Fruit fly (Drosophila melanogaster) whole organism, embryonic: ENCODE data around the gene Indy-2.

Experiments
- Bgb ChIP-seq: fragments of 200-800 bp; sonication (Bioruptor generic); IDR thresholded peaks from 2 replicates; pipeline ENCODE4 v1.3.6; 2022; ENCODE audit warnings: missing biosample characterization, missing genetic modification characterization; ENCODE audit not compliant: partially characterized antibody
- C15 ChIP-seq: fragments of 200-800 bp; sonication (Bioruptor generic); IDR thresholded peaks from 3 replicates; pipeline ENCODE4 v1.3.6; 2022; ENCODE audit warnings: missing biosample characterization, missing genetic modification characterization
- CG10209 ChIP-seq: fragments of 200-800 bp; sonication (Bioruptor generic); optimal IDR thresholded peaks from 3 replicates; lab custom pipeline; 2017; ENCODE audit warnings: missing biosample characterization, mild to moderate bottlenecking, missing genetic modification characterization, missing genetic modification reagents
- CG10267 ChIP-seq: fragments of 200-800 bp; sonication (Bioruptor generic); optimal IDR thresholded peaks from 2 replicates; lab custom pipeline; 2018; ENCODE audit warnings: missing biosample characterization, mild to moderate bottlenecking, missing genetic modification characterization, moderate library complexity
- CG10321 ChIP-seq: fragments of 200-800 bp; sonication (Bioruptor generic); IDR thresholded peaks from 2 replicates; pipeline ENCODE4 v1.3.6; 2022; ENCODE audit warnings: missing biosample characterization, missing genetic modification characterization
- CG11696 ChIP-seq: fragments of 200-800 bp; sonication (Bioruptor generic); IDR thresholded peaks from 2 replicates; pipeline ENCODE4 v1.3.6; 2022; ENCODE audit warnings: missing biosample characterization, missing genetic modification characterization
- CG12659 ChIP-seq: fragments of 200-800 bp; sonication (Bioruptor generic); optimal IDR thresholded peaks from 3 replicates; lab custom pipeline; 2017; ENCODE audit warnings: mild to moderate bottlenecking, missing biosample characterization, missing genetic modification reagents, missing genetic modification characterization
- CG1529 ChIP-seq: fragments of 200-800 bp; sonication (Bioruptor generic); optimal IDR thresholded peaks from 3 replicates; lab custom pipeline; 2018; ENCODE audit warnings: missing biosample characterization, missing genetic modification characterization
- CG18011 ChIP-seq: fragments of 200-800 bp; sonication (Bioruptor generic); optimal IDR thresholded peaks from 2 replicates; lab custom pipeline; 2017; ENCODE audit warnings: missing biosample characterization, missing genetic modification characterization, mild to moderate bottlenecking, moderate library complexity, missing genotype
- CG30403 ChIP-seq: fragments of 200-800 bp; sonication (Bioruptor generic); optimal IDR thresholded peaks from 3 replicates; lab custom pipeline; 2016; ENCODE audit warnings: missing biosample characterization, missing genetic modification characterization
- CG3407 ChIP-seq: fragments of 200-800 bp; sonication (Bioruptor generic); optimal IDR thresholded peaks from 2 replicates; lab custom pipeline; 2018; ENCODE audit warnings: missing biosample characterization, mild to moderate bottlenecking, missing genetic modification characterization
- CG34224 ChIP-seq: fragments of 200-800 bp; sonication (Bioruptor generic); IDR thresholded peaks from 3 replicates; pipeline ENCODE4 v1.3.6; 2022; ENCODE audit warnings: missing biosample characterization, missing genetic modification characterization; ENCODE audit not compliant: partially characterized antibody
- CG3838 ChIP-seq: fragments of 200-800 bp; sonication (Bioruptor generic); optimal IDR thresholded peaks from 3 replicates; lab custom pipeline; 2016; ENCODE audit warnings: missing biosample characterization, missing genetic modification characterization
- CG3847 ChIP-seq: fragments of 200-800 bp; sonication (Bioruptor generic); IDR thresholded peaks from 2 replicates; pipeline ENCODE4 v1.3.6; 2022; ENCODE audit warnings: missing biosample characterization, missing genetic modification characterization
- CG4282 ChIP-seq: fragments of 200-800 bp; sonication (Bioruptor generic); optimal IDR thresholded peaks from 2 replicates; lab custom pipeline; 2016; ENCODE audit warnings: missing biosample characterization, missing genetic modification characterization
- CG5245 ChIP-seq: fragments of 200-800 bp; sonication (Bioruptor generic); optimal IDR thresholded peaks from 3 replicates; lab custom pipeline; 2016; ENCODE audit warnings: missing biosample characterization, missing genetic modification characterization
- CG8359 ChIP-seq: fragments of 200-800 bp; sonication (Bioruptor generic); optimal IDR thresholded peaks from 2 replicates; lab custom pipeline; 2017; ENCODE audit warnings: missing biosample characterization, mild to moderate bottlenecking, missing genetic modification characterization, borderline replicate concordance
- Doc2 ChIP-seq: fragments of 200-800 bp; sonication (Bioruptor generic); IDR thresholded peaks from 2 replicates; pipeline ENCODE4 v1.3.6; 2022; ENCODE audit warnings: missing biosample characterization, missing genetic modification characterization
- Max ChIP-seq: fragments of 200-800 bp; sonication (Bioruptor generic); optimal IDR thresholded peaks from 2 replicates; lab custom pipeline; 2016; ENCODE audit warnings: missing biosample characterization, mild to moderate bottlenecking, missing genetic modification characterization
- Meics ChIP-seq: fragments of 200-800 bp; sonication (Bioruptor generic); optimal IDR thresholded peaks from 2 replicates; lab custom pipeline; 2017; ENCODE audit warnings: missing biosample characterization, mild to moderate bottlenecking, missing genetic modification characterization
- NFAT ChIP-seq: fragments of 200-800 bp; sonication (Bioruptor generic); IDR thresholded peaks from 2 replicates; pipeline ENCODE4 v1.3.6; 2022; ENCODE audit warnings: missing biosample characterization, missing genetic modification characterization
- NK7.1 ChIP-seq: fragments of 200-800 bp; sonication (Bioruptor generic); optimal IDR thresholded peaks from 3 replicates; lab custom pipeline; 2016; ENCODE audit warnings: missing biosample characterization, missing genetic modification characterization
- Nf-YA ChIP-seq: fragments of 200-800 bp; sonication (Bioruptor generic); IDR thresholded peaks from 2 replicates; pipeline ENCODE4 v1.3.6; 2022; ENCODE audit warnings: missing biosample characterization, missing genetic modification characterization
- ac ChIP-seq: fragments of 200-800 bp; sonication (Bioruptor generic); optimal IDR thresholded peaks from 3 replicates; lab custom pipeline; 2017; ENCODE audit warnings: missing biosample characterization, mild to moderate bottlenecking, missing genetic modification characterization
- az2 ChIP-seq: fragments of 200-800 bp; sonication (Bioruptor generic); optimal IDR thresholded peaks from 3 replicates; lab custom pipeline; 2016; ENCODE audit warnings: missing biosample characterization, missing genetic modification characterization
- cad ChIP-seq: fragments of >200 bp; optimal IDR thresholded peaks from 2 replicates; lab custom pipeline; 2017; ENCODE audit warnings: missing biosample characterization, missing genetic modification characterization
- dan ChIP-seq: fragments of 200-800 bp; sonication (Bioruptor generic); IDR thresholded peaks from 2 replicates; pipeline ENCODE4 v1.3.6; 2022; ENCODE audit warnings: missing biosample characterization, missing genetic modification characterization
- danr ChIP-seq: fragments of 200-800 bp; sonication (Bioruptor generic); IDR thresholded peaks from 2 replicates; pipeline ENCODE4 v1.3.6; 2022; ENCODE audit warnings: missing biosample characterization, missing genetic modification characterization
- ewg ChIP-seq: fragments of 200-800 bp; sonication (Bioruptor generic); optimal IDR thresholded peaks from 3 replicates; lab custom pipeline; 2017; ENCODE audit warnings: mild to moderate bottlenecking, missing biosample characterization, missing genetic modification reagents, missing genetic modification characterization
- exex ChIP-seq: fragments of 200-800 bp; sonication (Bioruptor generic); optimal IDR thresholded peaks from 4 replicates; lab custom pipeline; 2018; ENCODE audit warnings: missing biosample characterization, mild to moderate bottlenecking, missing genetic modification characterization, moderate library complexity
- eyg ChIP-seq: fragments of 200-800 bp; sonication (Bioruptor generic); optimal IDR thresholded peaks from 3 replicates; lab custom pipeline; 2016; ENCODE audit warnings: missing biosample characterization, missing genetic modification characterization
- fd102C ChIP-seq: fragments of 200-800 bp; sonication (Bioruptor generic); optimal IDR thresholded peaks from 2 replicates; lab custom pipeline; 2018; ENCODE audit warnings: missing biosample characterization, mild to moderate bottlenecking, missing genetic modification characterization, moderate library complexity
- fd3F ChIP-seq: fragments of 200-800 bp; sonication (Bioruptor generic); optimal IDR thresholded peaks from 2 replicates; lab custom pipeline; 2018; ENCODE audit warnings: missing biosample characterization, mild to moderate bottlenecking, missing genetic modification characterization, moderate library complexity
- fd96Cb ChIP-seq: fragments of 200-800 bp; sonication (Bioruptor generic); optimal IDR thresholded peaks from 2 replicates; lab custom pipeline; 2018; ENCODE audit warnings: missing biosample characterization, mild to moderate bottlenecking, missing genetic modification characterization, moderate library complexity
- gem ChIP-seq: fragments of 200-800 bp; sonication (Bioruptor generic); optimal IDR thresholded peaks from 2 replicates; lab custom pipeline; 2019; ENCODE audit warnings: missing biosample characterization, mild to moderate bottlenecking, missing genetic modification characterization, moderate library complexity
- ham ChIP-seq: fragments of 200-800 bp; sonication (Bioruptor generic); IDR thresholded peaks from 2 replicates; pipeline ENCODE4 v1.3.6; 2022; ENCODE audit warnings: missing biosample characterization, missing genetic modification characterization
- hth ChIP-seq: fragments of >200 bp; optimal IDR thresholded peaks from 2 replicates; lab custom pipeline; 2017; ENCODE audit warnings: inconsistent platforms
- insv ChIP-seq, 2 experiments: fragments of 200-800 bp; sonication (Bioruptor generic); optimal IDR thresholded peaks; 3 replicates each; lab custom pipeline; 2016 to 2018; ENCODE audit warnings: missing biosample characterization in 2 of 2, missing genetic modification characterization in 2 of 2
- lmd ChIP-seq: fragments of 200-800 bp; sonication (Bioruptor generic); IDR thresholded peaks from 2 replicates; pipeline ENCODE4 v1.3.6; 2022; ENCODE audit warnings: missing biosample characterization, missing genetic modification characterization
- lola ChIP-seq, 3 experiments: fragments of >200 bp in 2 of 3; fragments of 200-800 bp in 1 of 3; sonication (Bioruptor generic) in 1 of 3; optimal IDR thresholded peaks; 2 replicates each; lab custom pipeline; 2017 to 2019; ENCODE audit warnings: missing biosample characterization in 3 of 3, missing genetic modification characterization in 3 of 3, mild to moderate bottlenecking in 1 of 3, moderate library complexity in 1 of 3
- nerfin-1 ChIP-seq: fragments of 200-800 bp; sonication (Bioruptor generic); optimal IDR thresholded peaks from 3 replicates; lab custom pipeline; 2019; ENCODE audit warnings: missing biosample characterization, mild to moderate bottlenecking, missing genetic modification characterization, moderate library complexity
- oc ChIP-seq: fragments of 200-800 bp; sonication (Bioruptor generic); optimal IDR thresholded peaks from 2 replicates; lab custom pipeline; 2018; ENCODE audit warnings: missing biosample characterization, mild to moderate bottlenecking, missing genetic modification characterization, moderate library complexity
- pnt ChIP-seq: fragments of 200-800 bp; sonication (Bioruptor generic); optimal IDR thresholded peaks from 3 replicates; lab custom pipeline; 2016; ENCODE audit warnings: missing biosample characterization, missing genetic modification characterization
- run ChIP-seq: fragments of 200-800 bp; sonication (Bioruptor generic); optimal IDR thresholded peaks from 3 replicates; lab custom pipeline; 2018; ENCODE audit warnings: missing biosample characterization, mild to moderate bottlenecking, missing genetic modification characterization
- salm ChIP-seq: fragments of 200-800 bp; sonication (Bioruptor generic); optimal IDR thresholded peaks from 2 replicates; lab custom pipeline; 2018; ENCODE audit warnings: missing biosample characterization, mild to moderate bottlenecking, missing genetic modification characterization
- sob ChIP-seq: fragments of 200-800 bp; sonication (Bioruptor generic); IDR thresholded peaks from 2 replicates; pipeline ENCODE4 v1.3.6; 2022; ENCODE audit warnings: missing biosample characterization, missing genetic modification characterization
- sug ChIP-seq: fragments of 200-800 bp; optimal IDR thresholded peaks from 2 replicates; lab custom pipeline; 2019; ENCODE audit warnings: missing biosample characterization, mild to moderate bottlenecking, missing genetic modification characterization, moderate library complexity
- tio ChIP-seq: fragments of 200-800 bp; sonication (Bioruptor generic); optimal IDR thresholded peaks from 2 replicates; lab custom pipeline; 2017; ENCODE audit warnings: missing biosample characterization, missing genetic modification characterization, inconsistent platforms
- ttk ChIP-seq: fragments of 200-800 bp; sonication (Bioruptor generic); IDR thresholded peaks from 2 replicates; pipeline ENCODE4 v2.1.2; 2022; ENCODE audit warnings: missing biosample characterization, missing genetic modification characterization
- zfh2 ChIP-seq: fragments of 200-800 bp; sonication (Bioruptor generic); optimal IDR thresholded peaks from 2 replicates; lab custom pipeline; 2016; ENCODE audit warnings: missing biosample characterization, missing genetic modification characterization

Gene Indy-2

dm6 chr3R:20021152-20021769 is 21.3 kb upstream of the Indy-2 start, which contains the start of the genes PIG-L and psidin (continued):
- TF ChIP-seq fd3F (GFP tag; lab: Kevin White, UChicago) (peak; percentile 80), hth (lab: Kevin White, UChicago) (no peak), CG3847 (peak; percentile 81), oc (tag; lab: Kevin White, UChicago) (no peak), ewg (GFP tag; lab: Kevin White, UChicago) (peak; percentile 48), CG10267 (tag; lab: Kevin White, UChicago) (peak; percentile 63), NK7.1 (GFP tag; lab: Kevin White, UChicago) (peak; percentile 52), zfh2 (GFP tag; lab: Kevin White, UChicago) (peak; percentile 81), CG34224 (peak; percentile 96), exex (tag; lab: Kevin White, UChicago) (peak; percentile 43), CG30403 (peak; percentile 94), CG8359 (no peak), Meics (GFP tag; lab: Kevin White, UChicago) (peak; percentile 75), sug (tag; lab: Kevin White, UChicago) (peak; percentile 80), cad (no peak), gem (tag; lab: Kevin White, UChicago) (peak; percentile 93), run (tag; lab: Kevin White, UChicago) (peak; percentile 56), CG11696 (no peak), CG18011 (GFP tag; lab: Kevin White, UChicago) (peak; percentile 2), lola (GFP tag; optimal IDR thresholded peaks at IDR 0.05; lab: Kevin White, UChicago) (peak in 1 of 3 experiments; percentile 93), az2 (GFP tag; lab: Kevin White, UChicago) (peak; percentile 88), C15 (GFP tag; lab: Robert Waterston, UW) (peak; percentile 57; the same call in 1 of the 3 replicates), Doc2 (no peak), dan (GFP tag; lab: Robert Waterston, UW) (no peak), CG10321 (GFP tag; lab: Robert Waterston, UW) (0 out of 2 replicates have a peak, but pooled peaks have one; percentile 45), CG10209 (GFP tag; lab: Kevin White, UChicago) (peak; percentile 87), fd102C (GFP tag; lab: Kevin White, UChicago) (no peak), nerfin-1 (tag; lab: Kevin White, UChicago) (peak; percentile 85), Bgb (GFP tag; lab: Robert Waterston, UW) (peak; percentile 93), insv (GFP tag; optimal IDR thresholded peaks at IDR 0.05; lab: Kevin White, UChicago) (peak; percentile 83 to 98), salm (peak; percentile 47), CG5245 (GFP tag; lab: Kevin White, UChicago) (peak; percentile 41), CG3407 (GFP tag; lab: Kevin White, UChicago) (peak; percentile 63), fd96Cb (peak; percentile 72), ham (GFP tag; lab: Robert Waterston, UW) (no peak), ac (no peak), pnt (GFP tag; lab: Kevin White, UChicago) (peak; percentile 54), Max (peak; percentile 57), CG4282 (peak; percentile 3), tio (peak; percentile 89), CG3838 (GFP tag; lab: Kevin White, UChicago) (peak; percentile 71), Nf-YA (GFP tag; lab: Robert Waterston, UW) (no peak), danr (no peak; the same call in 1 of the 2 replicates), sob (GFP tag; lab: Robert Waterston, UW) (peak; percentile 72), CG12659 (GFP tag; lab: Kevin White, UChicago) (peak; percentile 90), lmd (GFP tag; lab: Robert Waterston, UW) (peak; percentile 76), CG1529 (GFP tag; lab: Kevin White, UChicago) (peak; percentile 65), eyg (no peak), ttk (peak; percentile 40), NFAT (peak; percentile 60)
